Worm (Caenorhabditis elegans) whole organism, L4 larva: ENCODE results near the gene F55A4.7.

Source experiments
- F26F4.8 ChIP-seq: fragments of 200-800 bp; sonication (Bioruptor generic); conservative IDR thresholded peaks from 2 replicates; pipeline ENCODE4 v1.3.6; 2022; ENCODE audit warnings: missing genetic modification characterization, missing compliant biosample characterization
- F37D6.2 ChIP-seq: sonication (generic microtip); optimal IDR thresholded peaks from 2 replicates; lab custom pipeline; 2016; ENCODE audit warnings: mild to moderate bottlenecking, missing genetic modification characterization, missing compliant biosample characterization
- T20F7.1 ChIP-seq: fragments of 200-800 bp; sonication (Bioruptor generic); optimal IDR thresholded peaks from 2 replicates; lab custom pipeline; 2018; ENCODE audit warnings: mild to moderate bottlenecking, missing genetic modification characterization, missing compliant biosample characterization
- Y105C5A.15 ChIP-seq: fragments of 200-800 bp; sonication (Bioruptor generic); IDR thresholded peaks from 2 replicates; pipeline ENCODE4 v1.3.6; 2022; ENCODE audit warnings: missing genetic modification characterization, missing compliant biosample characterization
- Y48G9A.11 ChIP-seq: fragments of 200-800 bp; sonication (Bioruptor generic); IDR thresholded peaks from 2 replicates; pipeline ENCODE4 v1.3.6; 2022; ENCODE audit warnings: missing genetic modification reagents, missing genetic modification characterization, missing compliant biosample characterization
- Y75B8A.6 ChIP-seq: fragments of 200-800 bp; sonication (Bioruptor generic); IDR thresholded peaks from 2 replicates; pipeline ENCODE4 v1.3.6; 2022; ENCODE audit warnings: missing genetic modification reagents, missing genetic modification characterization, missing compliant biosample characterization
- ZK337.2 ChIP-seq: fragments of 200-800 bp; sonication (Bioruptor generic); IDR thresholded peaks from 2 replicates; pipeline ENCODE4 v1.3.6; 2022; ENCODE audit warnings: missing genetic modification reagents, missing genetic modification characterization, missing compliant biosample characterization
- ZK546.5 ChIP-seq, 2 experiments: sonication (generic microtip); optimal IDR thresholded peaks; 2 replicates each; lab custom pipeline; 2017; ENCODE audit warnings: missing biosample characterization in 2 of 2, missing genetic modification characterization in 2 of 2
- aha-1 ChIP-seq: fragments of 150-350 bp; peaks from one replicate; lab custom pipeline; 2014; ENCODE audit warnings: missing biosample characterization, missing genetic modification characterization
- aly-2 ChIP-seq: sonication (generic microtip); optimal IDR thresholded peaks from 2 replicates; lab custom pipeline; 2018; ENCODE audit warnings: missing biosample characterization, missing genetic modification characterization
- ama-1 ChIP-seq: fragments of 150-350 bp; optimal IDR thresholded peaks from 2 replicates; lab custom pipeline; 2014; ENCODE audit warnings: inconsistent platforms, mixed read lengths
- arid-1 ChIP-seq: fragments of 200-800 bp; sonication (Bioruptor generic); conservative IDR thresholded peaks from 2 replicates; pipeline ENCODE4 v1.3.6; 2022; ENCODE audit warnings: missing genetic modification reagents, missing genetic modification characterization, missing compliant biosample characterization
- ceh-28 ChIP-seq: fragments of 150-350 bp; optimal IDR thresholded peaks from 2 replicates; lab custom pipeline; 2014; ENCODE audit warnings: missing biosample characterization, missing genetic modification reagents, missing genetic modification characterization
- ceh-62 ChIP-seq: sonication (generic microtip); optimal IDR thresholded peaks from 2 replicates; lab custom pipeline; 2017; ENCODE audit warnings: missing biosample characterization, missing genetic modification characterization
- daf-19 ChIP-seq: fragments of 200-800 bp; sonication (Bioruptor generic); conservative IDR thresholded peaks from 2 replicates; pipeline ENCODE4 v1.3.6; 2022; ENCODE audit warnings: missing genetic modification characterization, missing compliant biosample characterization
- dmd-6 ChIP-seq: fragments of 200-800 bp; sonication (Bioruptor generic); IDR thresholded peaks from 2 replicates; pipeline ENCODE4 v1.3.6; 2022; ENCODE audit warnings: missing genetic modification reagents, missing genetic modification characterization, missing compliant biosample characterization
- dmd-9 ChIP-seq: fragments of 200-800 bp; sonication (Bioruptor generic); IDR thresholded peaks from 2 replicates; pipeline ENCODE4 v1.3.6; 2022; ENCODE audit warnings: missing genetic modification reagents, missing genetic modification characterization, missing compliant biosample characterization
- dpl-1 ChIP-seq: fragments of 150-350 bp; optimal IDR thresholded peaks from 2 replicates; lab custom pipeline; 2014; ENCODE audit warnings: missing biosample characterization, missing genetic modification reagents, missing genetic modification characterization
- duxl-1 ChIP-seq: sonication (generic microtip); optimal IDR thresholded peaks from 2 replicates; lab custom pipeline; 2016; ENCODE audit warnings: mild to moderate bottlenecking, missing genetic modification characterization, moderate library complexity, missing compliant biosample characterization; ENCODE audit not compliant: poor library complexity
- egl-27 ChIP-seq: sonication (generic microtip); optimal IDR thresholded peaks from 3 replicates; lab custom pipeline; 2017; ENCODE audit warnings: missing biosample characterization, missing genetic modification reagents, missing genetic modification characterization
- gei-8 ChIP-seq: fragments of 200-800 bp; sonication (Bioruptor generic); optimal IDR thresholded peaks from 2 replicates; lab custom pipeline; 2018; ENCODE audit warnings: mild to moderate bottlenecking, missing genetic modification characterization, missing compliant biosample characterization
- hlh-30 ChIP-seq: sonication (generic microtip); optimal IDR thresholded peaks from 2 replicates; lab custom pipeline; 2017; ENCODE audit warnings: antibody characterized with exemption, mild to moderate bottlenecking, missing genetic modification characterization, missing compliant biosample characterization; ENCODE audit not compliant: insufficient read depth
- jun-1 ChIP-seq: fragments of 150-350 bp; optimal IDR thresholded peaks from 2 replicates; lab custom pipeline; 2014; ENCODE audit warnings: missing biosample characterization, missing genetic modification reagents, missing genetic modification characterization
- lim-7 ChIP-seq: fragments of 200-800 bp; sonication (Bioruptor generic); IDR thresholded peaks from 2 replicates; pipeline ENCODE4 v1.3.6; 2022; ENCODE audit warnings: missing genetic modification characterization, missing compliant biosample characterization
- lin-1 ChIP-seq: fragments of 200-800 bp; sonication (Bioruptor generic); IDR thresholded peaks from 2 replicates; pipeline ENCODE4 v1.3.6; 2022; ENCODE audit warnings: missing genetic modification reagents, missing genetic modification characterization, missing compliant biosample characterization
- lin-15B ChIP-seq: fragments of 150-350 bp; sonication (generic microtip); optimal IDR thresholded peaks from 3 replicates; lab custom pipeline; 2014; ENCODE audit warnings: missing biosample characterization, missing genetic modification characterization
- lir-3 ChIP-seq: sonication (generic microtip); optimal IDR thresholded peaks from 2 replicates; lab custom pipeline; 2016; ENCODE audit warnings: mild to moderate bottlenecking, missing genetic modification characterization, missing compliant biosample characterization
- lsy-2 ChIP-seq, 2 experiments: fragments of 150-350 bp in 1 of 2; sonication (generic microtip) in 1 of 2; optimal IDR thresholded peaks; 2 replicates each; lab custom pipeline; 2014 to 2017; ENCODE audit warnings: missing biosample characterization in 2 of 2, missing genetic modification characterization in 2 of 2
- madf-5 ChIP-seq, 2 experiments: fragments of 200-800 bp; sonication (Bioruptor generic); IDR thresholded peaks; 2 replicates each; pipeline ENCODE4 v1.3.6; 2022; ENCODE audit warnings: missing compliant biosample characterization in 2 of 2, missing genetic modification characterization in 2 of 2
- madf-9 ChIP-seq: fragments of 200-800 bp; sonication (Bioruptor generic); conservative IDR thresholded peaks from 2 replicates; pipeline ENCODE4 v1.3.6; 2022; ENCODE audit warnings: missing genetic modification reagents, missing genetic modification characterization, missing compliant biosample characterization
- mdl-1 ChIP-seq, 2 experiments: fragments of 150-350 bp in 1 of 2; sonication (generic microtip) in 1 of 2; optimal IDR thresholded peaks; 2 replicates each; lab custom pipeline; 2014 to 2017; ENCODE audit warnings: missing biosample characterization in 2 of 2, missing genetic modification characterization in 2 of 2
- mdt-29 ChIP-seq: fragments of 200-800 bp; sonication (Bioruptor generic); IDR thresholded peaks from 2 replicates; pipeline ENCODE4 v1.3.6; 2022; ENCODE audit warnings: missing genetic modification reagents, missing genetic modification characterization, missing compliant biosample characterization
- mep-1 ChIP-seq: fragments of 150-350 bp; sonication (generic microtip); optimal IDR thresholded peaks from 3 replicates; lab custom pipeline; 2014; ENCODE audit warnings: missing biosample characterization, missing genetic modification characterization
- mxl-2 ChIP-seq: fragments of 200-800 bp; sonication (Bioruptor generic); conservative IDR thresholded peaks from 2 replicates; pipeline ENCODE4 v1.3.6; 2022; ENCODE audit warnings: missing genetic modification reagents, missing genetic modification characterization, missing compliant biosample characterization
- mxl-3 ChIP-seq: fragments of 200-800 bp; sonication (Bioruptor generic); optimal IDR thresholded peaks from 2 replicates; lab custom pipeline; 2018; ENCODE audit warnings: mild to moderate bottlenecking, missing genetic modification characterization, missing compliant biosample characterization
- nhr-11 ChIP-seq: fragments of 150-350 bp; optimal IDR thresholded peaks from 2 replicates; lab custom pipeline; 2014; ENCODE audit warnings: missing biosample characterization, missing genetic modification characterization
- nhr-28 ChIP-seq: fragments of 150-350 bp; optimal IDR thresholded peaks from 2 replicates; lab custom pipeline; 2014; ENCODE audit warnings: missing biosample characterization, missing genetic modification characterization
- nhr-6 ChIP-seq: fragments of 150-350 bp; optimal IDR thresholded peaks from 2 replicates; lab custom pipeline; 2014; ENCODE audit warnings: missing biosample characterization, missing genetic modification characterization
- nhr-77 ChIP-seq: fragments of 150-350 bp; optimal IDR thresholded peaks from 2 replicates; lab custom pipeline; 2014; ENCODE audit warnings: missing biosample characterization, missing genetic modification characterization
- pha-4 ChIP-seq, 2 experiments: fragments of 150-350 bp in 1 of 2; fragments of 200-800 bp in 1 of 2; sonication (Bioruptor generic) in 1 of 2; IDR thresholded peaks in 1 of 2; optimal IDR thresholded peaks in 1 of 2; 2 replicates each; pipeline versions ENCODE4 v1.3.6 to Lab custom; 2014 to 2022; ENCODE audit warnings: missing genetic modification characterization in 2 of 2, missing genetic modification reagents in 2 of 2, missing biosample characterization in 1 of 2, missing compliant biosample characterization in 1 of 2
- php-3 ChIP-seq: fragments of 200-800 bp; sonication (Bioruptor generic); IDR thresholded peaks from 2 replicates; pipeline ENCODE4 v1.3.6; 2022; ENCODE audit warnings: missing genetic modification reagents, missing genetic modification characterization, missing compliant biosample characterization
- rbr-2 ChIP-seq: sonication (generic microtip); optimal IDR thresholded peaks from 2 replicates; lab custom pipeline; 2016; ENCODE audit warnings: missing genotype, missing genetic modification characterization, missing compliant biosample characterization
- saeg-2 ChIP-seq: fragments of 200-800 bp; sonication (Bioruptor generic); IDR thresholded peaks from 2 replicates; pipeline ENCODE4 v1.3.6; 2022; ENCODE audit warnings: missing genetic modification reagents, missing genetic modification characterization, missing compliant biosample characterization
- sdz-12 ChIP-seq: fragments of 200-800 bp; sonication (Bioruptor generic); optimal IDR thresholded peaks from 2 replicates; lab custom pipeline; 2018; ENCODE audit warnings: mild to moderate bottlenecking, missing genetic modification characterization, missing compliant biosample characterization
- snpc-1.2 ChIP-seq: fragments of 200-800 bp; sonication (Bioruptor generic); IDR thresholded peaks from 2 replicates; pipeline ENCODE4 v1.3.6; 2022; ENCODE audit warnings: missing genetic modification reagents, missing genetic modification characterization, missing compliant biosample characterization
- spr-3 ChIP-seq: fragments of 200-800 bp; sonication (Bioruptor generic); optimal IDR thresholded peaks from 2 replicates; lab custom pipeline; 2018; ENCODE audit warnings: mild to moderate bottlenecking, missing genetic modification characterization, missing compliant biosample characterization
- zfp-2 ChIP-seq: sonication (generic microtip); optimal IDR thresholded peaks from 2 replicates; lab custom pipeline; 2016; ENCODE audit warnings: mild to moderate bottlenecking, missing genetic modification characterization, missing compliant biosample characterization
- zip-11 ChIP-seq: fragments of 200-800 bp; sonication (Bioruptor generic); IDR thresholded peaks from 2 replicates; pipeline ENCODE4 v1.3.6; 2022; ENCODE audit warnings: missing genetic modification characterization, missing compliant biosample characterization

Gene F55A4.7

DNA sequence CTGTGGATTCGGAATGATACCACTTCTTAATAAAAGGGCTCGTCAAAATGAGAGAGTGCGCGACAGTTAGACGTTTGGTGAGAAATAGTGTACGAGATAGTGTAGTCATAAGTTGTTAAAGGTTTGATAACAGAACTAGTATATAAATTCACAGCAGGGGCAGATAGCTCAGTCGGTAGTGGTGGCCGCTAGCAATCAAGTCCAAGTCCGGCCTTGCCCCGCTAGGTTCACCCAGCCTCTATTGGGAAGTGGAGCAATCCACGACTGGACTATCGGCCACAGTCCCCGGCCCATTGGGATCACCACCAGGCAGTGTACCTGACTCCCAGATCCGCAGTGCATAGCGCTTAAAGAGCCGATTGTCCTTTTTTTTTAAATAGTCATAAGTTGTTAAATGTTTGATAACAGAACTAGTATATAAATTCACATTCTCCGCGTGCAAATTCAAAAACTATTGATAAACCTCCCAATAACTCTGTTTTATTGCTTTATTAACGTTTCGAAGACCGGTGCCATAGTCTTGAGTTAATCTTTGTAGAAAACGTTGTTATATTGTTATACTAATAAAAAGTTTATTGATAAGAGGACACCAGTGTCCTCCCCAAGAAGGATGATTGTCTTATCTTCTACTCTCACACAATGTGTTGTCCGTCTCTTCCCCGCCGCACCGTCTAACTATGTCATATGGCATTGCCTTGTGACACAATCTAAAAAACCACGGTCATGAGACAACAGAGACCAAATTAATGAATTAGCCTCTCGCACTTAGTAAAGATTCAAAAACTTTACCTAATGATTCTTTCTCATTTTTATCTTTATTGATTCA, 27.4 kb downstream of the F55A4.7 start (continued):
- peak; percentile 15 for TF ChIP-seq mxl-3 (GFP tag; lab: Kevin White, UChicago)
- no peak for TF ChIP-seq F26F4.8 (GFP tag; lab: Robert Waterston, UW)
- TF ChIP-seq nhr-6 (tag; lab: Kevin White, UChicago): peak; percentile 65
- peak; percentile 22 for TF ChIP-seq sdz-12
- peak; percentile 40; the same call in 1 of the 2 replicates for TF ChIP-seq madf-9
- TF ChIP-seq ZK337.2 (GFP tag; lab: Robert Waterston, UW): 0 out of 2 replicates have a peak, but pooled peaks have one; percentile 11
- TF ChIP-seq ceh-62 (tag; lab: Kevin White, UChicago): no peak
- no peak for TF ChIP-seq aly-2 (tag; lab: Kevin White, UChicago)
- 0 out of 2 replicates have a peak, but pooled peaks have one; percentile 56 for TF ChIP-seq daf-19 (GFP tag; lab: Robert Waterston, UW)
- TF ChIP-seq mxl-2 (GFP tag; lab: Robert Waterston, UW): peak; percentile 26; the same call in 1 of the 2 replicates
- TF ChIP-seq Y75B8A.6 (GFP tag; lab: Robert Waterston, UW): no peak
- peak; percentile 63 for TF ChIP-seq duxl-1 (tag; lab: Kevin White, UChicago)
- no peak for TF ChIP-seq egl-27 (tag; lab: Kevin White, UChicago)
- no peak for TF ChIP-seq Y105C5A.15 (GFP tag; lab: Robert Waterston, UW)
- peak; percentile 19 for TF ChIP-seq aha-1 (tag; lab: Kevin White, UChicago)
- TF ChIP-seq ama-1 (lab: Kevin White, UChicago): peak; percentile 80
- TF ChIP-seq ceh-28 (tag; lab: Kevin White, UChicago): no peak
- no peak for TF ChIP-seq Y48G9A.11 (GFP tag; lab: Robert Waterston, UW)
- peak; percentile 89 for TF ChIP-seq php-3 (GFP tag; lab: Robert Waterston, UW)
- TF ChIP-seq mdl-1 (tag; optimal IDR thresholded peaks at IDR 0.05; lab: Kevin White, UChicago): peak in 1 of 2 experiments; percentile 41
- TF ChIP-seq snpc-1.2: peak; percentile 55
- TF ChIP-seq rbr-2: no peak
- peak; percentile 92 for TF ChIP-seq hlh-30 (tag; lab: Kevin White, UChicago)
- peak; percentile 42; the same call in 1 of the 2 replicates for TF ChIP-seq mdt-29 (GFP tag; lab: Robert Waterston, UW)
- TF ChIP-seq nhr-28 (tag; lab: Kevin White, UChicago): peak; percentile 94
- 0 out of 2 replicates have a peak, but pooled peaks have one; percentile 38 for TF ChIP-seq saeg-2 (GFP tag; lab: Robert Waterston, UW)
- peak; percentile 56 for TF ChIP-seq T20F7.1
- no peak for TF ChIP-seq dpl-1 (GFP tag; lab: Kevin White, UChicago)
- no peak for TF ChIP-seq lin-15B (tag; lab: Kevin White, UChicago)
- no peak for TF ChIP-seq ZK546.5 (tag; optimal IDR thresholded peaks at IDR 0.05; lab: Kevin White, UChicago)
- TF ChIP-seq dmd-6: peak; percentile 85
- 0 out of 4 replicates have a peak, but pooled peaks of 1 of the 2 experiments have one; percentile 60 for TF ChIP-seq madf-5 (GFP tag; IDR thresholded peaks at IDR 0.05; lab: Robert Waterston, UW)
- TF ChIP-seq lir-3: no peak
- TF ChIP-seq nhr-11: no peak
- TF ChIP-seq nhr-77 (tag; lab: Kevin White, UChicago): peak; percentile 70
- peak; percentile 15 for TF ChIP-seq spr-3 (GFP tag; lab: Kevin White, UChicago)
- no peak for TF ChIP-seq jun-1 (tag; lab: Kevin White, UChicago)
- TF ChIP-seq mep-1 (tag; lab: Kevin White, UChicago): peak; percentile 33
- peak in 1 of 2 experiments; percentile 28 for TF ChIP-seq lsy-2 (tag; optimal IDR thresholded peaks at IDR 0.05; lab: Kevin White, UChicago)
- no peak for TF ChIP-seq lim-7
- peak; percentile 47; the same call in 1 of the 2 replicates for TF ChIP-seq arid-1 (GFP tag; lab: Robert Waterston, UW)
- TF ChIP-seq dmd-9 (GFP tag; lab: Robert Waterston, UW): peak; percentile 70
- TF ChIP-seq lin-1 (GFP tag; lab: Robert Waterston, UW): peak; percentile 52; the same call in 1 of the 2 replicates
- TF ChIP-seq zfp-2: no peak
- TF ChIP-seq zip-11 (GFP tag; lab: Robert Waterston, UW): no peak
- TF ChIP-seq pha-4 (GFP tag; IDR thresholded peaks at IDR 0.05; lab: Robert Waterston, UW): peak; percentile 64; the same call in 1 of the 2 replicates
- no peak for TF ChIP-seq pha-4 (tag; optimal IDR thresholded peaks at IDR 0.05; lab: Kevin White, UChicago)
- no peak for TF ChIP-seq F37D6.2 (tag; lab: Kevin White, UChicago)
- peak; percentile 3 for TF ChIP-seq gei-8 (GFP tag; lab: Kevin White, UChicago)
